Fruit fly (Drosophila melanogaster): ENCODE results near the gene Tcs6.

Gene Tcs6

dm6 chr3R:26032611-26033001 is 25.4 kb downstream of the Tcs6 start:
- TF ChIP-seq CG8478 (optimal IDR thresholded peaks at IDR 0.05) (no peak), CTCF (optimal IDR thresholded peaks at IDR 0.05) (no peak)

dm6 chr3R:26031968-26032610 is 25.9 kb downstream of the Tcs6 start:
- TF ChIP-seq CTCF (optimal IDR thresholded peaks at IDR 0.05) (no peak), CG8478 (optimal IDR thresholded peaks at IDR 0.05) (no peak)

- TF ChIP-seq CTCF (optimal IDR thresholded peaks at IDR 0.05) (no peak), CG8478 (optimal IDR thresholded peaks at IDR 0.05) (no peak)
Observed at dm6 chr3R:26030562-26030961, 27.5 kb downstream of the Tcs6 start.

dm6 chr3R:26027903-26028302 is 30.1 kb downstream of the Tcs6 start:
- TF ChIP-seq CTCF (optimal IDR thresholded peaks at IDR 0.05): no peak
- TF ChIP-seq CG8478 (optimal IDR thresholded peaks at IDR 0.05): no peak

- TF ChIP-seq CG8478 (optimal IDR thresholded peaks at IDR 0.05) (no peak), CTCF (optimal IDR thresholded peaks at IDR 0.05) (no peak)
Observed at dm6 chr3R:26026631-26027274, 31.3 kb downstream of the Tcs6 start.

- TF ChIP-seq CTCF (optimal IDR thresholded peaks at IDR 0.05) (no peak), CG8478 (optimal IDR thresholded peaks at IDR 0.05) (no peak)
Observed at dm6 chr3R:26024596-26025213, 33.3 kb downstream of the Tcs6 start.

- TF ChIP-seq CTCF (optimal IDR thresholded peaks at IDR 0.05) (no peak), CG8478 (optimal IDR thresholded peaks at IDR 0.05) (no peak)
Observed at dm6 chr3R:26023252-26023651, 34.8 kb downstream of the Tcs6 start.

- TF ChIP-seq CG8478 (optimal IDR thresholded peaks at IDR 0.05): no peak
Observed at dm6 chr3R:26021195-26021914, 36.7 kb downstream of the Tcs6 start.

- TF ChIP-seq CTCF (optimal IDR thresholded peaks at IDR 0.05) (no peak), CG8478 (optimal IDR thresholded peaks at IDR 0.05) (no peak)
Observed at dm6 chr3R:26020244-26021171, 37.5 kb downstream of the Tcs6 start.

dm6 chr3R:26019232-26019631 is 38.8 kb downstream of the Tcs6 start:
- TF ChIP-seq CG8478 (optimal IDR thresholded peaks at IDR 0.05) (no peak), CTCF (optimal IDR thresholded peaks at IDR 0.05) (no peak)

- no peak for TF ChIP-seq CTCF (optimal IDR thresholded peaks at IDR 0.05)
- no peak for TF ChIP-seq CG8478 (optimal IDR thresholded peaks at IDR 0.05)
Observed at dm6 chr3R:26017771-26018731, 40.0 kb downstream of the Tcs6 start.

dm6 chr3R:26017294-26017770 is 40.7 kb downstream of the Tcs6 start:
- no peak for TF ChIP-seq CG8478 (optimal IDR thresholded peaks at IDR 0.05)
- TF ChIP-seq CTCF (optimal IDR thresholded peaks at IDR 0.05): no peak

- no peak for TF ChIP-seq CTCF (optimal IDR thresholded peaks at IDR 0.05)
- TF ChIP-seq CG8478 (optimal IDR thresholded peaks at IDR 0.05): no peak
Observed at dm6 chr3R:26014262-26014833, 43.7 kb downstream of the Tcs6 start, which contains the start of gene Kaz-m1. TSS of gene Kaz-m1 (plus strand) at chr3R:26014721.

Data from S2 (cell line).